Worm (Caenorhabditis elegans) whole organism, L2 larva: Measurements from ENCODE around the gene cdr-4.
A peak's percentile ranks its signal among the peaks of the same experiment; 100 is the strongest.

Experiments used
- C34F6.9 ChIP-seq: fragments of 150-350 bp; optimal IDR thresholded peaks from 2 replicates; lab custom pipeline; 2014; ENCODE audit warnings: missing biosample characterization, missing genetic modification characterization
- F13H6.1 ChIP-seq: sonication (generic microtip); optimal IDR thresholded peaks from 2 replicates; lab custom pipeline; 2016; ENCODE audit warnings: missing genetic modification characterization, missing compliant biosample characterization
- R02D3.7 ChIP-seq: fragments of 150-350 bp; optimal IDR thresholded peaks from 2 replicates; lab custom pipeline; 2014; ENCODE audit warnings: missing biosample characterization, missing genetic modification characterization
- Y55F3AM.14 ChIP-seq: fragments of 200-800 bp; sonication (Bioruptor generic); optimal IDR thresholded peaks from 2 replicates; lab custom pipeline; 2018; ENCODE audit warnings: mild to moderate bottlenecking, missing genetic modification characterization, missing compliant biosample characterization
- ZK546.5 ChIP-seq: sonication (generic microtip); optimal IDR thresholded peaks from 2 replicates; lab custom pipeline; 2017; ENCODE audit warnings: missing biosample characterization, missing genetic modification characterization
- alr-1 ChIP-seq: fragments of 150-350 bp; optimal IDR thresholded peaks from 2 replicates; lab custom pipeline; 2014; ENCODE audit warnings: missing biosample characterization, missing genetic modification characterization
- aly-2 ChIP-seq: fragments of 150-350 bp; optimal IDR thresholded peaks from 2 replicates; lab custom pipeline; 2014; ENCODE audit warnings: missing biosample characterization, missing genetic modification characterization
- ama-1 ChIP-seq: fragments of 150-350 bp; optimal IDR thresholded peaks from 2 replicates; lab custom pipeline; 2018; ENCODE audit warnings: inconsistent platforms
- blmp-1 ChIP-seq: sonication (generic microtip); optimal IDR thresholded peaks from 2 replicates; lab custom pipeline; 2017; ENCODE audit warnings: missing genetic modification characterization, mild to moderate bottlenecking, missing compliant biosample characterization, antibody characterized with exemption, moderate library complexity; ENCODE audit not compliant: insufficient read depth
- ceh-16 ChIP-seq: fragments of 150-350 bp; optimal IDR thresholded peaks from 2 replicates; lab custom pipeline; 2014; ENCODE audit warnings: missing biosample characterization, missing genetic modification characterization
- ceh-82 ChIP-seq: fragments of 150-350 bp; optimal IDR thresholded peaks from 2 replicates; lab custom pipeline; 2014; ENCODE audit warnings: missing biosample characterization, missing genetic modification characterization
- crh-2 ChIP-seq: sonication (generic microtip); optimal IDR thresholded peaks from 2 replicates; lab custom pipeline; 2017; ENCODE audit warnings: missing biosample characterization, missing genetic modification characterization
- dmd-4 ChIP-seq: sonication (generic microtip); optimal IDR thresholded peaks from 2 replicates; lab custom pipeline; 2017; ENCODE audit warnings: missing biosample characterization, missing genetic modification characterization
- egl-27 ChIP-seq: sonication (generic microtip); optimal IDR thresholded peaks from 3 replicates; lab custom pipeline; 2017; ENCODE audit warnings: missing biosample characterization, missing genetic modification reagents, missing genetic modification characterization
- elt-1 ChIP-seq: fragments of 150-350 bp; optimal IDR thresholded peaks from 2 replicates; lab custom pipeline; 2014; ENCODE audit warnings: missing biosample characterization, missing genetic modification characterization
- elt-3 ChIP-seq: sonication (generic microtip); optimal IDR thresholded peaks from 2 replicates; lab custom pipeline; 2017; ENCODE audit warnings: missing biosample characterization, missing genetic modification characterization
- fos-1 ChIP-seq: fragments of 150-350 bp; optimal IDR thresholded peaks from 2 replicates; lab custom pipeline; 2014; ENCODE audit warnings: missing biosample characterization, missing genetic modification characterization
- gmeb-1 ChIP-seq: fragments of 150-350 bp; optimal IDR thresholded peaks from 2 replicates; lab custom pipeline; 2014; ENCODE audit warnings: missing biosample characterization, missing genetic modification characterization
- lin-11 ChIP-seq: fragments of 150-350 bp; sonication (generic microtip); optimal IDR thresholded peaks from 2 replicates; lab custom pipeline; 2014; ENCODE audit warnings: missing biosample characterization, missing genetic modification characterization, inconsistent platforms, mixed read lengths
- lin-13 ChIP-seq: fragments of 150-350 bp; optimal IDR thresholded peaks from 2 replicates; lab custom pipeline; 2014; ENCODE audit warnings: missing biosample characterization, missing genetic modification reagents, missing genetic modification characterization
- lin-39 ChIP-seq: fragments of 150-350 bp; optimal IDR thresholded peaks from 2 replicates; lab custom pipeline; 2014; ENCODE audit warnings: missing biosample characterization, missing genetic modification reagents, missing genetic modification characterization
- lsy-2 ChIP-seq, 2 experiments: fragments of 150-350 bp in 1 of 2; sonication (generic microtip) in 1 of 2; optimal IDR thresholded peaks; 2 replicates each; lab custom pipeline; 2014 to 2017; ENCODE audit warnings: missing biosample characterization in 2 of 2, missing genetic modification characterization in 2 of 2
- mab-5 ChIP-seq: fragments of 150-350 bp; optimal IDR thresholded peaks from 2 replicates; lab custom pipeline; 2014; ENCODE audit warnings: missing biosample characterization, missing genetic modification characterization
- mbf-1 ChIP-seq: sonication (generic microtip); optimal IDR thresholded peaks from 2 replicates; lab custom pipeline; 2017; ENCODE audit warnings: missing biosample characterization, missing genetic modification characterization
- mdl-1 ChIP-seq, 2 experiments: fragments of 150-350 bp in 1 of 2; sonication (generic microtip) in 1 of 2; optimal IDR thresholded peaks; 2 replicates each; lab custom pipeline; 2017; ENCODE audit warnings: missing biosample characterization in 2 of 2, missing genetic modification characterization in 2 of 2
- nhr-10 ChIP-seq: sonication (generic microtip); optimal IDR thresholded peaks from 2 replicates; lab custom pipeline; 2017; ENCODE audit warnings: missing biosample characterization, missing genetic modification characterization
- nhr-11 ChIP-seq: fragments of 150-350 bp; optimal IDR thresholded peaks from 2 replicates; lab custom pipeline; 2014; ENCODE audit warnings: missing biosample characterization, missing genetic modification characterization
- nhr-12 ChIP-seq: fragments of 150-350 bp; optimal IDR thresholded peaks from 2 replicates; lab custom pipeline; 2014; ENCODE audit warnings: missing biosample characterization, missing genetic modification characterization
- nhr-129 ChIP-seq: fragments of 150-350 bp; optimal IDR thresholded peaks from 2 replicates; lab custom pipeline; 2014; ENCODE audit warnings: missing biosample characterization, missing genetic modification characterization
- nhr-21 ChIP-seq: fragments of 150-350 bp; optimal IDR thresholded peaks from 2 replicates; lab custom pipeline; 2014; ENCODE audit warnings: missing biosample characterization, missing genetic modification characterization
- nhr-23 ChIP-seq: fragments of 150-350 bp; optimal IDR thresholded peaks from 2 replicates; lab custom pipeline; 2014; ENCODE audit warnings: missing biosample characterization, missing genetic modification reagents, missing genetic modification characterization
- nhr-237 ChIP-seq: fragments of 150-350 bp; optimal IDR thresholded peaks from 2 replicates; lab custom pipeline; 2014; ENCODE audit warnings: missing biosample characterization, missing genetic modification characterization
- nhr-25 ChIP-seq: fragments of 150-350 bp; sonication (generic microtip); optimal IDR thresholded peaks from 3 replicates; lab custom pipeline; 2014; ENCODE audit warnings: missing biosample characterization, missing genetic modification characterization
- nhr-6 ChIP-seq: fragments of 150-350 bp; optimal IDR thresholded peaks from 2 replicates; lab custom pipeline; 2014; ENCODE audit warnings: missing biosample characterization, missing genetic modification characterization
- nhr-77 ChIP-seq: fragments of 150-350 bp; optimal IDR thresholded peaks from 2 replicates; lab custom pipeline; 2014; ENCODE audit warnings: missing biosample characterization, missing genetic modification characterization
- peb-1 ChIP-seq: fragments of 150-350 bp; optimal IDR thresholded peaks from 2 replicates; lab custom pipeline; 2014; ENCODE audit warnings: missing biosample characterization, missing genetic modification characterization
- sem-4 ChIP-seq: fragments of 150-350 bp; optimal IDR thresholded peaks from 2 replicates; lab custom pipeline; 2014; ENCODE audit warnings: missing biosample characterization, missing genetic modification reagents, missing genetic modification characterization
- skn-1 ChIP-seq: sonication (generic microtip); optimal IDR thresholded peaks from 2 replicates; lab custom pipeline; 2017; ENCODE audit warnings: missing biosample characterization, missing genetic modification characterization
- sma-3 ChIP-seq: sonication (generic microtip); optimal IDR thresholded peaks from 2 replicates; lab custom pipeline; 2016; ENCODE audit warnings: missing genetic modification reagents, missing genetic modification characterization, missing compliant biosample characterization
- sma-9 ChIP-seq, 2 experiments: fragments of 150-350 bp in 1 of 2; sonication (generic microtip) in 1 of 2; optimal IDR thresholded peaks; 2 replicates each; lab custom pipeline; 2014 to 2016; ENCODE audit warnings: missing genetic modification characterization in 2 of 2, mild to moderate bottlenecking in 1 of 2, missing biosample characterization in 1 of 2, missing compliant biosample characterization in 1 of 2, missing genetic modification reagents in 1 of 2, moderate library complexity in 1 of 2
- snpc-4 ChIP-seq: fragments of 150-350 bp; optimal IDR thresholded peaks from 2 replicates; lab custom pipeline; 2014; ENCODE audit warnings: missing biosample characterization, missing genetic modification characterization
- unc-39 ChIP-seq: fragments of 150-350 bp; optimal IDR thresholded peaks from 2 replicates; lab custom pipeline; 2014; ENCODE audit warnings: missing biosample characterization, missing genetic modification characterization
- unc-55 ChIP-seq: fragments of 150-350 bp; sonication (generic microtip); optimal IDR thresholded peaks from 3 replicates; lab custom pipeline; 2014; ENCODE audit warnings: missing biosample characterization, missing genetic modification reagents, missing genetic modification characterization
- unc-62 ChIP-seq: fragments of 150-350 bp; optimal IDR thresholded peaks from 2 replicates; lab custom pipeline; 2014; ENCODE audit warnings: missing biosample characterization, missing genetic modification reagents, missing genetic modification characterization
- zag-1 ChIP-seq: fragments of 150-350 bp; optimal IDR thresholded peaks from 2 replicates; lab custom pipeline; 2014; ENCODE audit warnings: missing biosample characterization, missing genetic modification characterization
- ztf-1 ChIP-seq: fragments of 200-800 bp; sonication (Bioruptor generic); conservative IDR thresholded peaks from 2 replicates; pipeline ENCODE4 v1.3.6; 2022; ENCODE audit warnings: missing genetic modification characterization, missing compliant biosample characterization
- ztf-11 ChIP-seq: sonication (generic microtip); optimal IDR thresholded peaks from 2 replicates; lab custom pipeline; 2017; ENCODE audit warnings: missing biosample characterization, missing genetic modification characterization
- ztf-4 ChIP-seq: fragments of 150-350 bp; optimal IDR thresholded peaks from 2 replicates; lab custom pipeline; 2014; ENCODE audit warnings: missing biosample characterization, missing genetic modification characterization

The cdr-4 gene

ce11 chrV:12410416-12411001 lies 2.1 kb upstream of the cdr-4 start, which contains the start of gene hrg-2:
hrg-2 (minus strand) TSS chrV:12410513.
- no peak for TF ChIP-seq ztf-11 (tag; lab: Kevin White, UChicago)
- TF ChIP-seq nhr-237 (tag; lab: Kevin White, UChicago) = no peak
- no peak for TF ChIP-seq nhr-77
- TF ChIP-seq lin-39 (tag; lab: Kevin White, UChicago) = no peak
- no peak for TF ChIP-seq nhr-6
- TF ChIP-seq mbf-1 (tag; lab: Kevin White, UChicago) = no peak
- no peak for TF ChIP-seq sem-4
- TF ChIP-seq lsy-2 (tag; optimal IDR thresholded peaks at IDR 0.05; lab: Kevin White, UChicago) = peak in 1 of 2 experiments; percentile 12
- no peak for TF ChIP-seq elt-1 (tag; lab: Kevin White, UChicago)
- TF ChIP-seq C34F6.9 = no peak
- TF ChIP-seq nhr-11 = no peak
- TF ChIP-seq Y55F3AM.14 = no peak
- TF ChIP-seq skn-1 (tag; lab: Kevin White, UChicago) = no peak
- TF ChIP-seq nhr-129 = peak; percentile 96
- no peak for TF ChIP-seq nhr-10 (tag; lab: Kevin White, UChicago)
- peak; percentile 24 for TF ChIP-seq nhr-21
- TF ChIP-seq nhr-25 (tag; lab: Kevin White, UChicago) = peak; percentile 85
- peak; percentile 55 for TF ChIP-seq sma-9 (GFP tag; optimal IDR thresholded peaks at IDR 0.05; lab: Kevin White, UChicago)
- no peak for TF ChIP-seq sma-9 (tag; optimal IDR thresholded peaks at IDR 0.05; lab: Kevin White, UChicago)
- TF ChIP-seq unc-39 = no peak
- TF ChIP-seq nhr-12 (tag; lab: Kevin White, UChicago) = no peak
- no peak for TF ChIP-seq gmeb-1 (tag; lab: Kevin White, UChicago)
- no peak for TF ChIP-seq ZK546.5 (tag; lab: Kevin White, UChicago)
- no peak for TF ChIP-seq elt-3 (tag; lab: Kevin White, UChicago)
- TF ChIP-seq, all 48 proteins: peak for 5

ce11 chrV:12408996-12409395 lies 571 bp upstream of the cdr-4 start:
- TF ChIP-seq fos-1 (peak; percentile 44), nhr-77 (no peak), unc-39 (no peak), ztf-4 (tag; lab: Kevin White, UChicago) (no peak), C34F6.9 (peak; percentile 37), R02D3.7 (no peak), mdl-1 (tag; optimal IDR thresholded peaks at IDR 0.05; lab: Kevin White, UChicago) (no peak), lin-11 (tag; lab: Kevin White, UChicago) (no peak), nhr-25 (tag; lab: Kevin White, UChicago) (no peak), mab-5 (tag; lab: Kevin White, UChicago) (no peak), egl-27 (tag; lab: Kevin White, UChicago) (no peak), peb-1 (no peak), lin-39 (tag; lab: Kevin White, UChicago) (no peak), nhr-11 (no peak), nhr-12 (tag; lab: Kevin White, UChicago) (no peak), sem-4 (no peak), lsy-2 (tag; optimal IDR thresholded peaks at IDR 0.05; lab: Kevin White, UChicago) (peak in 1 of 2 experiments; percentile 48), Y55F3AM.14 (no peak), ceh-82 (tag; lab: Kevin White, UChicago) (no peak), zag-1 (no peak), lin-13 (GFP tag; lab: Kevin White, UChicago) (no peak), ceh-16 (tag; lab: Kevin White, UChicago) (no peak), unc-62 (GFP tag; lab: Kevin White, UChicago) (no peak), elt-1 (tag; lab: Kevin White, UChicago) (no peak), nhr-23 (no peak), skn-1 (tag; lab: Kevin White, UChicago) (no peak), nhr-129 (peak; percentile 83), sma-9 (GFP tag; optimal IDR thresholded peaks at IDR 0.05; lab: Kevin White, UChicago) (peak; percentile 51), sma-9 (tag; optimal IDR thresholded peaks at IDR 0.05; lab: Kevin White, UChicago) (no peak), F13H6.1 (tag; lab: Kevin White, UChicago) (no peak), nhr-10 (tag; lab: Kevin White, UChicago) (no peak), ztf-11 (tag; lab: Kevin White, UChicago) (no peak), snpc-4 (tag; lab: Kevin White, UChicago) (no peak), mbf-1 (tag; lab: Kevin White, UChicago) (no peak), ama-1 (lab: Kevin White, UChicago) (no peak), gmeb-1 (tag; lab: Kevin White, UChicago) (peak; percentile 7), sma-3 (GFP tag; lab: Kevin White, UChicago) (no peak), ztf-1 (GFP tag; lab: Robert Waterston, UW) (no peak), unc-55 (GFP tag; lab: Kevin White, UChicago) (peak; percentile 53), blmp-1 (tag; lab: Kevin White, UChicago) (no peak), ZK546.5 (tag; lab: Kevin White, UChicago) (no peak), dmd-4 (no peak), crh-2 (no peak), elt-3 (tag; lab: Kevin White, UChicago) (no peak), nhr-6 (no peak), aly-2 (no peak), alr-1 (tag; lab: Kevin White, UChicago) (no peak)
- TF ChIP-seq, all 48 proteins: peak for 7
